Fruit fly (Drosophila melanogaster): ENCODE data around the gene RpS19b.

RpS19b gene

dm6 chr3R:23948324-23948465 is 14.9 kb upstream of the RpS19b start, which contains the start of gene CG12268:
Gene CG12268 (minus strand): TSS chr3R:23948424.
- no peak for TF ChIP-seq CG8478 (optimal IDR thresholded peaks at IDR 0.05)
- no peak for TF ChIP-seq EcR (GFP tag; optimal IDR thresholded peaks at IDR 0.05)
- TF ChIP-seq pan (optimal IDR thresholded peaks at IDR 0.05): no peak
- no peak for TF ChIP-seq Dll (optimal IDR thresholded peaks at IDR 0.05)
- no peak for TF ChIP-seq psq (optimal IDR thresholded peaks at IDR 0.05)
- no peak for TF ChIP-seq usp (GFP tag; optimal IDR thresholded peaks at IDR 0.05)

- TF ChIP-seq Dll (optimal IDR thresholded peaks at IDR 0.05) (no peak), usp (GFP tag; optimal IDR thresholded peaks at IDR 0.05) (no peak), EcR (GFP tag; optimal IDR thresholded peaks at IDR 0.05) (no peak), psq (optimal IDR thresholded peaks at IDR 0.05) (no peak), CG8478 (optimal IDR thresholded peaks at IDR 0.05) (no peak)
Observed at dm6 chr3R:23947002-23947401, 13.7 kb upstream of the RpS19b start.

dm6 chr3R:23943843-23944356 is 10.6 kb upstream of the RpS19b start:
- TF ChIP-seq usp (GFP tag; optimal IDR thresholded peaks at IDR 0.05): no peak

dm6 chr3R:23942965-23943413 is 9.7 kb upstream of the RpS19b start, which contains the start of gene Gdh:
Gene Gdh (minus strand): TSS chr3R:23943101.
- TF ChIP-seq pan (optimal IDR thresholded peaks at IDR 0.05) (no peak), psq (optimal IDR thresholded peaks at IDR 0.05) (no peak), CG8478 (optimal IDR thresholded peaks at IDR 0.05) (no peak), Dll (optimal IDR thresholded peaks at IDR 0.05) (no peak), EcR (GFP tag; optimal IDR thresholded peaks at IDR 0.05) (no peak), usp (GFP tag; optimal IDR thresholded peaks at IDR 0.05) (no peak)

dm6 chr3R:23942550-23942949 is 9.2 kb upstream of the RpS19b start:
- no peak for TF ChIP-seq Dll (optimal IDR thresholded peaks at IDR 0.05)
- no peak for TF ChIP-seq CG8478 (optimal IDR thresholded peaks at IDR 0.05)
- TF ChIP-seq pan (optimal IDR thresholded peaks at IDR 0.05): no peak
- no peak for TF ChIP-seq EcR (GFP tag; optimal IDR thresholded peaks at IDR 0.05)
- no peak for TF ChIP-seq psq (optimal IDR thresholded peaks at IDR 0.05)
- no peak for TF ChIP-seq usp (GFP tag; optimal IDR thresholded peaks at IDR 0.05)

dm6 chr3R:23941643-23942424 is 8.5 kb upstream of the RpS19b start:
- TF ChIP-seq pan (optimal IDR thresholded peaks at IDR 0.05) (no peak), usp (GFP tag; optimal IDR thresholded peaks at IDR 0.05) (no peak), psq (optimal IDR thresholded peaks at IDR 0.05) (no peak), Dll (optimal IDR thresholded peaks at IDR 0.05) (no peak), EcR (GFP tag; optimal IDR thresholded peaks at IDR 0.05) (no peak)

- TF ChIP-seq CG8478 (optimal IDR thresholded peaks at IDR 0.05) (no peak), usp (GFP tag; optimal IDR thresholded peaks at IDR 0.05) (no peak), psq (optimal IDR thresholded peaks at IDR 0.05) (no peak)
Observed at dm6 chr3R:23940840-23941364, 7.6 kb upstream of the RpS19b start.

dm6 chr3R:23939921-23940839 is 6.8 kb upstream of the RpS19b start:
- TF ChIP-seq EcR (GFP tag; optimal IDR thresholded peaks at IDR 0.05) (no peak), CG8478 (optimal IDR thresholded peaks at IDR 0.05) (no peak), psq (optimal IDR thresholded peaks at IDR 0.05) (no peak), pan (optimal IDR thresholded peaks at IDR 0.05) (no peak), Dll (optimal IDR thresholded peaks at IDR 0.05) (no peak), usp (GFP tag; optimal IDR thresholded peaks at IDR 0.05) (no peak)

dm6 chr3R:23938564-23939122 is 5.3 kb upstream of the RpS19b start:
- TF ChIP-seq Dll (optimal IDR thresholded peaks at IDR 0.05) (no peak), psq (optimal IDR thresholded peaks at IDR 0.05) (no peak), CG8478 (optimal IDR thresholded peaks at IDR 0.05) (no peak), pan (optimal IDR thresholded peaks at IDR 0.05) (no peak), usp (GFP tag; optimal IDR thresholded peaks at IDR 0.05) (no peak), EcR (GFP tag; optimal IDR thresholded peaks at IDR 0.05) (no peak)

dm6 chr3R:23933684-23934575 is 600 bp upstream of the RpS19b start, which contains the start of gene CG5854:
Gene CG5854 (plus strand): TSS chr3R:23933912.
- TF ChIP-seq usp (GFP tag; optimal IDR thresholded peaks at IDR 0.05) (no peak), Dll (optimal IDR thresholded peaks at IDR 0.05) (no peak), EcR (GFP tag; optimal IDR thresholded peaks at IDR 0.05) (no peak), pan (optimal IDR thresholded peaks at IDR 0.05) (no peak), psq (optimal IDR thresholded peaks at IDR 0.05) (no peak), CG8478 (optimal IDR thresholded peaks at IDR 0.05) (no peak)

dm6 chr3R:23931095-23931728 is 2.1 kb downstream of the RpS19b start, which contains the start of the genes Rpt2 and CG13599:
Gene Rpt2 (minus strand): TSS chr3R:23931558.
Gene CG13599 (plus strand): TSS chr3R:23931639.
- no peak for TF ChIP-seq psq (optimal IDR thresholded peaks at IDR 0.05)
- TF ChIP-seq EcR (GFP tag; optimal IDR thresholded peaks at IDR 0.05): no peak
- TF ChIP-seq usp (GFP tag; optimal IDR thresholded peaks at IDR 0.05): no peak
- TF ChIP-seq CG8478 (optimal IDR thresholded peaks at IDR 0.05): no peak
- TF ChIP-seq Dll (optimal IDR thresholded peaks at IDR 0.05): no peak
- TF ChIP-seq pan (optimal IDR thresholded peaks at IDR 0.05): no peak

Measured in whole organism.